Worm (Caenorhabditis elegans): Measurements from ENCODE around the gene mms-19.

- TF ChIP-seq egl-27 (tag; optimal IDR thresholded peaks at IDR 0.05) (no peak), ama-1 (optimal IDR thresholded peaks at IDR 0.05) (no peak), ZK546.5 (tag; optimal IDR thresholded peaks at IDR 0.05) (no peak), nhr-23 (tag; optimal IDR thresholded peaks at IDR 0.05) (no peak), pha-4 (tag; optimal IDR thresholded peaks at IDR 0.05) (peak; percentile 23), nhr-76 (tag; optimal IDR thresholded peaks at IDR 0.05) (no peak), tbx-2 (tag; optimal IDR thresholded peaks at IDR 0.05) (no peak), aly-2 (tag; optimal IDR thresholded peaks at IDR 0.05) (no peak), nhr-77 (tag; optimal IDR thresholded peaks at IDR 0.05) (no peak), ceh-9 (tag; optimal IDR thresholded peaks at IDR 0.05) (no peak), nhr-67 (tag; optimal IDR thresholded peaks at IDR 0.05) (no peak), nhr-12 (tag; optimal IDR thresholded peaks at IDR 0.05) (no peak)
These were observed 22.2 kb downstream of the mms-19 start, which contains the start of the genes cox-16 and syp-2 for ce11 chrV:5536240-5536811.
